Fruit fly (Drosophila melanogaster) whole organism, prepupa: ENCODE data around the gene CG9386.
A peak's percentile ranks its signal among the peaks of the same experiment; 100 is the strongest.

Experiments used
- Blimp-1 ChIP-seq: fragments of 200-800 bp; sonication (Bioruptor generic); optimal IDR thresholded peaks from 3 replicates; lab custom pipeline; 2017; ENCODE audit warnings: missing biosample characterization, missing genetic modification characterization, mild to moderate bottlenecking, moderate library complexity, missing genetic modification reagents
- CG10631 ChIP-seq: fragments of 200-800 bp; sonication (Bioruptor generic); optimal IDR thresholded peaks from 2 replicates; lab custom pipeline; 2016; ENCODE audit warnings: missing biosample characterization, missing genetic modification characterization
- CG10669 ChIP-seq: fragments of 200-800 bp; sonication (Bioruptor generic); optimal IDR thresholded peaks from 3 replicates; lab custom pipeline; 2018; ENCODE audit warnings: missing biosample characterization, mild to moderate bottlenecking, missing genetic modification characterization, moderate library complexity
- CG11294 ChIP-seq: fragments of 200-800 bp; sonication (Bioruptor generic); IDR thresholded peaks from 2 replicates; pipeline ENCODE4 v1.3.6; 2022; ENCODE audit warnings: missing biosample characterization, missing genetic modification characterization
- CG11762 ChIP-seq: fragments of 200-800 bp; sonication (Bioruptor generic); optimal IDR thresholded peaks from 3 replicates; lab custom pipeline; 2016; ENCODE audit warnings: missing biosample characterization, missing genetic modification characterization; ENCODE audit not compliant: insufficient read depth
- CG11902 ChIP-seq: fragments of 200-800 bp; sonication (Bioruptor generic); optimal IDR thresholded peaks from 3 replicates; lab custom pipeline; 2016; ENCODE audit warnings: missing biosample characterization, missing genetic modification characterization
- CG15336 ChIP-seq: fragments of 200-800 bp; sonication (Bioruptor generic); IDR thresholded peaks from 2 replicates; pipeline ENCODE4 v1.3.6; 2022; ENCODE audit warnings: missing biosample characterization, missing genetic modification characterization
- CG1621 ChIP-seq: fragments of 200-800 bp; sonication (Bioruptor generic); optimal IDR thresholded peaks from 3 replicates; lab custom pipeline; 2018; ENCODE audit warnings: missing biosample characterization, mild to moderate bottlenecking, missing genetic modification characterization
- CG3032 ChIP-seq: fragments of 200-800 bp; optimal IDR thresholded peaks from 2 replicates; lab custom pipeline; 2019; ENCODE audit warnings: missing biosample characterization, mild to moderate bottlenecking, missing genetic modification characterization, moderate library complexity
- CG32006 ChIP-seq: fragments of 200-800 bp; sonication (Bioruptor generic); optimal IDR thresholded peaks from 3 replicates; lab custom pipeline; 2017; ENCODE audit warnings: missing biosample characterization, mild to moderate bottlenecking, missing genetic modification characterization
- CG34406 ChIP-seq: fragments of 200-800 bp; sonication (Bioruptor generic); optimal IDR thresholded peaks from 3 replicates; lab custom pipeline; 2016; ENCODE audit warnings: missing biosample characterization, missing genetic modification characterization
- CG3919 ChIP-seq: fragments of 200-800 bp; sonication (Bioruptor generic); optimal IDR thresholded peaks from 3 replicates; lab custom pipeline; 2016; ENCODE audit warnings: missing biosample characterization, missing genetic modification characterization
- CG4318 ChIP-seq: fragments of 200-800 bp; sonication (Bioruptor generic); optimal IDR thresholded peaks from 3 replicates; lab custom pipeline; 2017; ENCODE audit warnings: missing biosample characterization, mild to moderate bottlenecking, missing genetic modification characterization
- CG6163 ChIP-seq: fragments of 200-800 bp; sonication (Bioruptor generic); IDR thresholded peaks from 3 replicates; pipeline ENCODE4 v1.3.6; 2022; ENCODE audit warnings: missing biosample characterization, missing genetic modification characterization
- CG6276 ChIP-seq: fragments of 200-800 bp; sonication (Bioruptor generic); optimal IDR thresholded peaks from 2 replicates; lab custom pipeline; 2017; ENCODE audit warnings: missing biosample characterization, mild to moderate bottlenecking, missing genetic modification characterization
- CG6792 ChIP-seq: fragments of 200-800 bp; sonication (Bioruptor generic); optimal IDR thresholded peaks from 3 replicates; lab custom pipeline; 2016; ENCODE audit warnings: missing biosample characterization, missing genetic modification characterization
- CG6808 ChIP-seq: fragments of 200-800 bp; sonication (Bioruptor generic); optimal IDR thresholded peaks from 3 replicates; lab custom pipeline; 2017; ENCODE audit warnings: missing biosample characterization, missing genetic modification characterization, mild to moderate bottlenecking, moderate library complexity, missing genetic modification reagents
- CG6854 ChIP-seq: fragments of 200-800 bp; sonication (Bioruptor generic); optimal IDR thresholded peaks from 2 replicates; lab custom pipeline; 2017; ENCODE audit warnings: missing biosample characterization, mild to moderate bottlenecking, missing genetic modification characterization
- CG8119 ChIP-seq: fragments of 200-800 bp; sonication (Bioruptor generic); IDR thresholded peaks from 3 replicates; pipeline ENCODE4 v1.3.6; 2022; ENCODE audit warnings: missing biosample characterization, missing genetic modification characterization
- CG8319 ChIP-seq: fragments of 200-800 bp; sonication (Bioruptor generic); optimal IDR thresholded peaks from 3 replicates; lab custom pipeline; 2016; ENCODE audit warnings: missing biosample characterization, missing genetic modification characterization
- CG8632 ChIP-seq: fragments of 200-800 bp; sonication (Bioruptor generic); optimal IDR thresholded peaks from 3 replicates; lab custom pipeline; 2016; ENCODE audit warnings: missing biosample characterization, missing genetic modification characterization
- CG9139 ChIP-seq: fragments of 200-800 bp; sonication (Bioruptor generic); optimal IDR thresholded peaks from 3 replicates; lab custom pipeline; 2017; ENCODE audit warnings: missing biosample characterization, mild to moderate bottlenecking, missing genetic modification characterization
- Eip75B ChIP-seq: fragments of 200-800 bp; sonication (Bioruptor generic); optimal IDR thresholded peaks from 3 replicates; lab custom pipeline; 2016; ENCODE audit warnings: missing biosample characterization, missing genetic modification characterization
- Eip78C ChIP-seq: fragments of 200-800 bp; sonication (Bioruptor generic); peaks from one replicate; lab custom pipeline; 2016; ENCODE audit warnings: missing biosample characterization, missing genetic modification characterization
- Eip93F ChIP-seq: fragments of 200-800 bp; sonication (Bioruptor generic); optimal IDR thresholded peaks from 2 replicates; lab custom pipeline; 2016; ENCODE audit warnings: missing biosample characterization, mild to moderate bottlenecking, missing genetic modification characterization
- Ets96B ChIP-seq: fragments of 200-800 bp; optimal IDR thresholded peaks from 2 replicates; lab custom pipeline; 2019; ENCODE audit warnings: missing biosample characterization, mild to moderate bottlenecking, missing genetic modification characterization, moderate library complexity
- Hr38 ChIP-seq: sonication (Bioruptor generic); optimal IDR thresholded peaks from 2 replicates; lab custom pipeline; 2016; ENCODE audit warnings: missing biosample characterization, missing genetic modification characterization
- Hr39 ChIP-seq: fragments of 200-800 bp; sonication (Bioruptor generic); optimal IDR thresholded peaks from 2 replicates; lab custom pipeline; 2016; ENCODE audit warnings: missing biosample characterization, missing genetic modification characterization
- Hr4 ChIP-seq: fragments of 200-800 bp; sonication (Bioruptor generic); optimal IDR thresholded peaks from 3 replicates; lab custom pipeline; 2016; ENCODE audit warnings: missing biosample characterization, missing genetic modification characterization
- Lpt ChIP-seq: fragments of 200-800 bp; sonication (Bioruptor generic); optimal IDR thresholded peaks from 3 replicates; lab custom pipeline; 2016; ENCODE audit warnings: missing biosample characterization, missing genetic modification characterization
- Met ChIP-seq: fragments of 200-800 bp; sonication (Bioruptor generic); optimal IDR thresholded peaks from 3 replicates; lab custom pipeline; 2016; ENCODE audit warnings: missing biosample characterization, missing genetic modification characterization
- OdsH ChIP-seq: fragments of 200-800 bp; sonication (Bioruptor generic); optimal IDR thresholded peaks from 3 replicates; lab custom pipeline; 2016; ENCODE audit warnings: missing biosample characterization, missing genetic modification characterization
- Smox ChIP-seq: fragments of 200-800 bp; sonication (Bioruptor generic); optimal IDR thresholded peaks from 3 replicates; lab custom pipeline; 2016; ENCODE audit warnings: missing biosample characterization, missing genetic modification characterization
- Sox102F ChIP-seq: fragments of 200-800 bp; sonication (Bioruptor generic); optimal IDR thresholded peaks from 2 replicates; lab custom pipeline; 2016; ENCODE audit warnings: missing biosample characterization, mild to moderate bottlenecking, missing genetic modification characterization
- Sox14 ChIP-seq: fragments of 200-800 bp; sonication (Bioruptor generic); optimal IDR thresholded peaks from 3 replicates; lab custom pipeline; 2016; ENCODE audit warnings: missing biosample characterization, missing genetic modification characterization
- Sox15 ChIP-seq: fragments of 200-800 bp; sonication (Bioruptor generic); optimal IDR thresholded peaks from 3 replicates; lab custom pipeline; 2016; ENCODE audit warnings: missing biosample characterization, missing genetic modification characterization
- achi ChIP-seq: fragments of 200-800 bp; sonication (Bioruptor generic); optimal IDR thresholded peaks from 3 replicates; lab custom pipeline; 2016; ENCODE audit warnings: missing biosample characterization, missing genetic modification characterization
- acj6 ChIP-seq: fragments of 200-800 bp; sonication (Bioruptor generic); optimal IDR thresholded peaks from 3 replicates; lab custom pipeline; 2016; ENCODE audit warnings: missing biosample characterization, missing genetic modification characterization
- cyc ChIP-seq: fragments of 200-800 bp; sonication (Bioruptor generic); optimal IDR thresholded peaks from 3 replicates; lab custom pipeline; 2016; ENCODE audit warnings: missing biosample characterization, missing genetic modification characterization
- dac ChIP-seq: fragments of 200-800 bp; sonication (Bioruptor generic); optimal IDR thresholded peaks from 2 replicates; lab custom pipeline; 2017; ENCODE audit warnings: missing biosample characterization, mild to moderate bottlenecking, missing genetic modification characterization
- dsx ChIP-seq: fragments of 200-800 bp; optimal IDR thresholded peaks from 3 replicates; lab custom pipeline; 2019; ENCODE audit warnings: missing biosample characterization, mild to moderate bottlenecking, missing genetic modification characterization, moderate library complexity; ENCODE audit not compliant: poor library complexity, severe bottlenecking
- eg ChIP-seq: fragments of 200-800 bp; sonication (Bioruptor generic); IDR thresholded peaks from 3 replicates; pipeline ENCODE4 v1.3.6; 2022; ENCODE audit warnings: missing biosample characterization, missing genetic modification characterization
- esn ChIP-seq: fragments of 200-800 bp; sonication (Bioruptor generic); optimal IDR thresholded peaks from 2 replicates; lab custom pipeline; 2016; ENCODE audit warnings: missing biosample characterization, mild to moderate bottlenecking, missing genetic modification characterization, moderate library complexity
- fd59A ChIP-seq: fragments of 200-800 bp; sonication (Bioruptor generic); optimal IDR thresholded peaks from 2 replicates; lab custom pipeline; 2017; ENCODE audit warnings: missing biosample characterization, mild to moderate bottlenecking, missing genetic modification characterization, missing genetic modification reagents
- fd85E ChIP-seq: fragments of 200-800 bp; sonication (Bioruptor generic); optimal IDR thresholded peaks from 3 replicates; lab custom pipeline; 2016; ENCODE audit warnings: missing biosample characterization, missing genetic modification characterization
- net ChIP-seq: fragments of 200-800 bp; sonication (Bioruptor generic); optimal IDR thresholded peaks from 3 replicates; lab custom pipeline; 2016; ENCODE audit warnings: missing biosample characterization, missing genetic modification characterization
- pdm3 ChIP-seq: fragments of 200-800 bp; sonication (Bioruptor generic); optimal IDR thresholded peaks from 3 replicates; lab custom pipeline; 2016; ENCODE audit warnings: missing biosample characterization, missing genetic modification characterization
- salr ChIP-seq, 2 experiments: fragments of 200-800 bp; sonication (Bioruptor generic); optimal IDR thresholded peaks; 3 replicates each; lab custom pipeline; 2016 to 2018; ENCODE audit warnings: missing biosample characterization in 2 of 2, missing genetic modification characterization in 2 of 2, mild to moderate bottlenecking in 1 of 2
- spab ChIP-seq: fragments of 200-800 bp; sonication (Bioruptor generic); optimal IDR thresholded peaks from 2 replicates; lab custom pipeline; 2017; ENCODE audit warnings: missing biosample characterization, mild to moderate bottlenecking, missing genetic modification characterization, missing genetic modification reagents
- ss ChIP-seq, 2 experiments: fragments of 200-800 bp; sonication (Bioruptor generic); optimal IDR thresholded peaks; 2 replicates in 1 of 2; 3 replicates in 1 of 2; lab custom pipeline; 2017 to 2018; ENCODE audit warnings: mild to moderate bottlenecking in 2 of 2, missing biosample characterization in 2 of 2, missing genetic modification characterization in 2 of 2, moderate library complexity in 1 of 2
- svp ChIP-seq: fragments of 200-800 bp; sonication (Bioruptor generic); peaks from one replicate; lab custom pipeline; 2016; ENCODE audit warnings: missing biosample characterization, missing genetic modification characterization
- topi ChIP-seq: fragments of 200-800 bp; sonication (Bioruptor generic); optimal IDR thresholded peaks from 3 replicates; lab custom pipeline; 2016; ENCODE audit warnings: missing biosample characterization, missing genetic modification characterization
- vri ChIP-seq: fragments of 200-800 bp; sonication (Bioruptor generic); optimal IDR thresholded peaks from 3 replicates; lab custom pipeline; 2016; ENCODE audit warnings: missing biosample characterization, mild to moderate bottlenecking, missing genetic modification characterization

Gene CG9386

DNA sequence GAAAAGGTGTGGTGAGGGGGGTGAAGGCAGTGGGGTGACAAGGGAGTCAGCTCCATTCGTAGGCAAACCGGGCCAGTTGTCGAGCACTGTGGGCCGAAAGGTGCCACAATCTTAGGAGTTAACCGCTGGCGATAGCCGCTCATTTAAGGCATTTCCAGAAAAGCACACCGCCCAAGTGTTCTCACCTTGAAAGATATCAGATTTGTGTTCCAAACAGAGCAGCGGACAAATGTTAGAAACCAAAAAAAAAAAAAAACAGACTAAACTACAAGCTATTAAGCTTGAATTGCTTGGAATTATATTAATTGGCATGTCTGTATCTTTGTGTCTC, 39.0 kb upstream of the CG9386 start:
- TF ChIP-seq Eip78C (GFP tag; lab: Kevin White, UChicago) (peak; percentile 37), pdm3 (GFP tag; lab: Kevin White, UChicago) (no peak), CG6163 (GFP tag; lab: Robert Waterston, UW) (no peak), topi (GFP tag; lab: Kevin White, UChicago) (no peak), OdsH (GFP tag; lab: Kevin White, UChicago) (peak; percentile 55), Hr4 (GFP tag; lab: Kevin White, UChicago) (peak; percentile 61), acj6 (GFP tag; lab: Kevin White, UChicago) (peak; percentile 47), achi (GFP tag; lab: Kevin White, UChicago) (peak; percentile 37), CG11902 (GFP tag; lab: Kevin White, UChicago) (peak; percentile 3), CG8319 (GFP tag; lab: Kevin White, UChicago) (no peak), Hr39 (GFP tag; lab: Kevin White, UChicago) (no peak), CG32006 (GFP tag; lab: Kevin White, UChicago) (peak; percentile 82), CG10669 (GFP tag; lab: Kevin White, UChicago) (peak; percentile 16), CG1621 (tag; lab: Kevin White, UChicago) (no peak), CG15336 (0 out of 2 replicates have a peak, but pooled peaks have one; percentile 4), CG6854 (no peak), CG11762 (GFP tag; lab: Kevin White, UChicago) (no peak), dac (GFP tag; lab: Kevin White, UChicago) (no peak), salr (GFP tag; optimal IDR thresholded peaks at IDR 0.05; lab: Kevin White, UChicago) (peak in 1 of 2 experiments; percentile 11), Sox14 (GFP tag; lab: Kevin White, UChicago) (peak; percentile 29), CG3032 (tag; lab: Kevin White, UChicago) (peak; percentile 12), Eip93F (GFP tag; lab: Kevin White, UChicago) (no peak), svp (GFP tag; lab: Kevin White, UChicago) (no peak), Blimp-1 (GFP tag; lab: Kevin White, UChicago) (no peak), CG10631 (peak; percentile 59), Smox (no peak), spab (peak; percentile 61), Sox15 (GFP tag; lab: Kevin White, UChicago) (no peak), CG6808 (peak; percentile 65), Eip75B (GFP tag; lab: Kevin White, UChicago) (peak; percentile 10), fd59A (peak; percentile 58), vri (GFP tag; lab: Kevin White, UChicago) (no peak), CG4318 (GFP tag; lab: Kevin White, UChicago) (no peak), CG11294 (no peak; the same call in 1 of the 2 replicates), CG8119 (no peak; the same call in 2 of the 3 replicates), CG9139 (GFP tag; lab: Kevin White, UChicago) (no peak), Lpt (peak; percentile 13), CG6276 (GFP tag; lab: Kevin White, UChicago) (peak; percentile 58), CG6792 (peak; percentile 27), fd85E (GFP tag; lab: Kevin White, UChicago) (no peak), net (peak; percentile 30), Sox102F (GFP tag; lab: Kevin White, UChicago) (no peak), cyc (no peak), Met (GFP tag; lab: Kevin White, UChicago) (no peak), Hr38 (GFP tag; lab: Kevin White, UChicago) (no peak), Ets96B (tag; lab: Kevin White, UChicago) (peak; percentile 23), dsx (GFP tag; lab: Kevin White, UChicago) (no peak), eg (no peak), CG3919 (GFP tag; lab: Kevin White, UChicago) (no peak), CG8632 (GFP tag; lab: Kevin White, UChicago) (peak; percentile 34), esn (GFP tag; lab: Kevin White, UChicago) (no peak), ss (GFP tag; optimal IDR thresholded peaks at IDR 0.05; lab: Kevin White, UChicago) (peak in 1 of 2 experiments; percentile 32), CG34406 (GFP tag; lab: Kevin White, UChicago) (no peak)
